Fruit fly (Drosophila melanogaster) whole organism: ENCODE results near the gene CG2006.

ENCODE experiments used
- CG8478 ChIP-seq: fragments of >200 bp; optimal IDR thresholded peaks from 2 replicates; lab custom pipeline; 2018; ENCODE audit warnings: inconsistent platforms
- Dll ChIP-seq: fragments of >200 bp; optimal IDR thresholded peaks from 2 replicates; lab custom pipeline; 2017

- TF ChIP-seq CG8478 (no peak), Dll (lab: Kevin White, UChicago) (no peak)
These were observed 23.2 kb downstream of the CG2006 start for dm6 chr3R:29512306-29513044.
